Worm (Caenorhabditis elegans): ENCODE measurements around the gene M04D8.7.

- no peak for TF ChIP-seq him-1 (tag; optimal IDR thresholded peaks at IDR 0.05)
- TF ChIP-seq dao-5 (tag; optimal IDR thresholded peaks at IDR 0.05) = no peak
- no peak for TF ChIP-seq W03F9.2 (tag; optimal IDR thresholded peaks at IDR 0.05)
These were observed 48.9 kb upstream of the M04D8.7 start, which contains the start of gene C05B5.1 for ce11 chrIII:9988352-9988751.
